Worm (Caenorhabditis elegans) whole organism, L1 larva: Measurements from ENCODE around the gene T15H9.5.

Source experiments
- C04F5.9 ChIP-seq: sonication (generic microtip); optimal IDR thresholded peaks from 2 replicates; lab custom pipeline; 2016; ENCODE audit warnings: missing genetic modification characterization, missing compliant biosample characterization
- C16A3.4 ChIP-seq: fragments of 150-350 bp; optimal IDR thresholded peaks from 2 replicates; lab custom pipeline; 2014; ENCODE audit warnings: missing biosample characterization, missing genetic modification characterization
- F16B12.6 ChIP-seq: fragments of 150-350 bp; optimal IDR thresholded peaks from 2 replicates; lab custom pipeline; 2014; ENCODE audit warnings: missing biosample characterization, missing genetic modification characterization
- aha-1 ChIP-seq: fragments of 150-350 bp; optimal IDR thresholded peaks from 2 replicates; lab custom pipeline; 2014; ENCODE audit warnings: missing biosample characterization, missing genetic modification characterization
- aly-2 ChIP-seq: fragments of 150-350 bp; optimal IDR thresholded peaks from 2 replicates; lab custom pipeline; 2014; ENCODE audit warnings: missing biosample characterization, missing genetic modification characterization
- blmp-1 ChIP-seq: fragments of 150-350 bp; optimal IDR thresholded peaks from 2 replicates; lab custom pipeline; 2014; ENCODE audit warnings: missing biosample characterization, missing genetic modification characterization
- ceh-8 ChIP-seq: fragments of 200-800 bp; sonication (Bioruptor generic); optimal IDR thresholded peaks from 2 replicates; lab custom pipeline; 2018; ENCODE audit warnings: mild to moderate bottlenecking, missing genetic modification characterization, moderate library complexity, missing compliant biosample characterization
- ceh-90 ChIP-seq: sonication (generic microtip); optimal IDR thresholded peaks from 2 replicates; lab custom pipeline; 2016; ENCODE audit warnings: missing genetic modification characterization, missing compliant biosample characterization
- dsc-1 ChIP-seq: sonication (generic microtip); optimal IDR thresholded peaks from 2 replicates; lab custom pipeline; 2016; ENCODE audit warnings: mild to moderate bottlenecking, missing genetic modification characterization, missing compliant biosample characterization
- efl-1 ChIP-seq, 4 experiments: fragments of 150-350 bp; optimal IDR thresholded peaks in 3 of 4; peaks in 1 of 4; 1 replicate in 1 of 4; 2 replicates in 3 of 4; lab custom pipeline; 2014; ENCODE audit warnings: missing biosample characterization in 2 of 4, missing genetic modification characterization in 2 of 4, missing genetic modification reagents in 2 of 4
- efl-3 ChIP-seq: fragments of 200-800 bp; sonication (Bioruptor generic); optimal IDR thresholded peaks from 2 replicates; lab custom pipeline; 2018; ENCODE audit warnings: mild to moderate bottlenecking, missing genetic modification characterization, missing compliant biosample characterization
- egl-27 ChIP-seq, 2 experiments: fragments of 150-350 bp in 1 of 2; sonication (generic microtip); optimal IDR thresholded peaks; 3 replicates each; lab custom pipeline; 2017 to 2018; ENCODE audit warnings: missing biosample characterization in 2 of 2, missing genetic modification characterization in 2 of 2, missing genetic modification reagents in 2 of 2
- elt-3 ChIP-seq, 6 experiments: fragments of 150-350 bp in 1 of 6; sonication (generic microtip); optimal IDR thresholded peaks; 2 replicates each; lab custom pipeline; 2017 to 2018; ENCODE audit warnings: missing biosample characterization in 6 of 6, missing genetic modification characterization in 6 of 6, inconsistent platforms in 1 of 6
- fkh-10 ChIP-seq: sonication (generic microtip); optimal IDR thresholded peaks from 2 replicates; lab custom pipeline; 2017; ENCODE audit warnings: missing biosample characterization, missing genetic modification reagents, missing genetic modification characterization
- hlh-17 ChIP-seq: fragments of 200-800 bp; sonication (Bioruptor generic); optimal IDR thresholded peaks from 2 replicates; lab custom pipeline; 2018; ENCODE audit warnings: missing genetic modification characterization, mild to moderate bottlenecking, missing compliant biosample characterization, moderate library complexity, borderline replicate concordance
- irx-1 ChIP-seq: sonication (generic microtip); optimal IDR thresholded peaks from 2 replicates; lab custom pipeline; 2016; ENCODE audit warnings: missing genetic modification characterization, missing compliant biosample characterization
- jun-1 ChIP-seq: fragments of 150-350 bp; optimal IDR thresholded peaks from 2 replicates; lab custom pipeline; 2014; ENCODE audit warnings: missing biosample characterization, missing genetic modification reagents, missing genetic modification characterization
- lin-13 ChIP-seq: fragments of 150-350 bp; optimal IDR thresholded peaks from 2 replicates; lab custom pipeline; 2014; ENCODE audit warnings: missing biosample characterization, missing genetic modification reagents, missing genetic modification characterization
- lin-14 ChIP-seq: fragments of 200-800 bp; sonication (Bioruptor generic); optimal IDR thresholded peaks from 2 replicates; lab custom pipeline; 2018; ENCODE audit warnings: mild to moderate bottlenecking, missing genetic modification characterization, moderate library complexity, missing compliant biosample characterization
- lin-15B ChIP-seq: fragments of 150-350 bp; sonication (generic microtip); optimal IDR thresholded peaks from 3 replicates; lab custom pipeline; 2014; ENCODE audit warnings: missing biosample characterization, missing genetic modification characterization
- lin-35 ChIP-seq, 2 experiments: fragments of 150-350 bp; optimal IDR thresholded peaks; 2 replicates each; lab custom pipeline; 2014; ENCODE audit warnings: missing biosample characterization in 2 of 2, missing genetic modification characterization in 2 of 2, missing genetic modification reagents in 2 of 2
- lin-39 ChIP-seq: fragments of 150-350 bp; optimal IDR thresholded peaks from 2 replicates; lab custom pipeline; 2014; ENCODE audit warnings: missing biosample characterization, missing genetic modification reagents, missing genetic modification characterization
- lsy-2 ChIP-seq, 2 experiments: fragments of 150-350 bp; optimal IDR thresholded peaks; 2 replicates each; lab custom pipeline; 2014; ENCODE audit warnings: missing biosample characterization in 2 of 2, missing genetic modification characterization in 2 of 2
- mdl-1 ChIP-seq, 2 experiments: fragments of 150-350 bp; optimal IDR thresholded peaks; 2 replicates each; lab custom pipeline; 2014 to 2017; ENCODE audit warnings: missing biosample characterization in 2 of 2, missing genetic modification characterization in 2 of 2, inconsistent platforms in 1 of 2
- mep-1 ChIP-seq: fragments of 150-350 bp; optimal IDR thresholded peaks from 2 replicates; lab custom pipeline; 2014; ENCODE audit warnings: missing biosample characterization, missing genetic modification characterization
- nhr-11 ChIP-seq: fragments of 150-350 bp; optimal IDR thresholded peaks from 2 replicates; lab custom pipeline; 2014; ENCODE audit warnings: missing biosample characterization, missing genetic modification characterization
- nhr-19 ChIP-seq: fragments of 200-800 bp; sonication (Bioruptor generic); conservative IDR thresholded peaks from 2 replicates; pipeline ENCODE4 v1.3.6; 2022; ENCODE audit warnings: missing genetic modification characterization, missing compliant biosample characterization
- nhr-20 ChIP-seq: sonication (generic microtip); optimal IDR thresholded peaks from 2 replicates; lab custom pipeline; 2016; ENCODE audit warnings: mild to moderate bottlenecking, missing genetic modification characterization, missing compliant biosample characterization
- nhr-47 ChIP-seq: sonication (generic microtip); optimal IDR thresholded peaks from 2 replicates; lab custom pipeline; 2016; ENCODE audit warnings: mild to moderate bottlenecking, missing genetic modification characterization, moderate library complexity, missing compliant biosample characterization
- nhr-71 ChIP-seq: sonication (generic microtip); optimal IDR thresholded peaks from 2 replicates; lab custom pipeline; 2016; ENCODE audit warnings: mild to moderate bottlenecking, missing genetic modification characterization, moderate library complexity, missing compliant biosample characterization
- nhr-77 ChIP-seq: fragments of 150-350 bp; optimal IDR thresholded peaks from 2 replicates; lab custom pipeline; 2014; ENCODE audit warnings: missing biosample characterization, missing genetic modification characterization
- nhr-84 ChIP-seq: sonication (generic microtip); optimal IDR thresholded peaks from 2 replicates; lab custom pipeline; 2017; ENCODE audit warnings: missing biosample characterization, missing genetic modification characterization
- pag-3 ChIP-seq: sonication (generic microtip); optimal IDR thresholded peaks from 2 replicates; lab custom pipeline; 2017; ENCODE audit warnings: missing genetic modification characterization, mild to moderate bottlenecking, missing compliant biosample characterization, antibody characterized with exemption, borderline replicate concordance; ENCODE audit not compliant: insufficient read depth
- rnt-1 ChIP-seq: sonication (generic microtip); optimal IDR thresholded peaks from 2 replicates; lab custom pipeline; 2016; ENCODE audit warnings: mild to moderate bottlenecking, missing genetic modification characterization, moderate library complexity, missing compliant biosample characterization
- skn-1 ChIP-seq: fragments of 150-350 bp; optimal IDR thresholded peaks from 2 replicates; lab custom pipeline; 2014; ENCODE audit warnings: missing biosample characterization, missing genetic modification characterization
- snu-23 ChIP-seq: sonication (generic microtip); optimal IDR thresholded peaks from 2 replicates; lab custom pipeline; 2016; ENCODE audit warnings: missing genetic modification characterization, missing compliant biosample characterization
- sup-37 ChIP-seq: fragments of 200-800 bp; sonication (Bioruptor generic); optimal IDR thresholded peaks from 2 replicates; lab custom pipeline; 2018; ENCODE audit warnings: mild to moderate bottlenecking, missing genetic modification characterization, missing compliant biosample characterization
- swsn-7 ChIP-seq: sonication (generic microtip); optimal IDR thresholded peaks from 2 replicates; lab custom pipeline; 2016; ENCODE audit warnings: missing genetic modification characterization, missing compliant biosample characterization
- tbx-2 ChIP-seq: sonication (generic microtip); optimal IDR thresholded peaks from 2 replicates; lab custom pipeline; 2016; ENCODE audit warnings: missing genetic modification characterization, missing compliant biosample characterization
- zip-4 ChIP-seq: fragments of 200-800 bp; sonication (Bioruptor generic); optimal IDR thresholded peaks from 2 replicates; lab custom pipeline; 2018; ENCODE audit warnings: mild to moderate bottlenecking, missing genetic modification characterization, moderate library complexity, missing compliant biosample characterization
- ztf-11 ChIP-seq, 2 experiments: sonication (generic microtip); optimal IDR thresholded peaks; 2 replicates each; lab custom pipeline; 2016 to 2017; ENCODE audit warnings: missing genetic modification characterization in 2 of 2, missing biosample characterization in 1 of 2, missing compliant biosample characterization in 1 of 2

Gene T15H9.5

DNA sequence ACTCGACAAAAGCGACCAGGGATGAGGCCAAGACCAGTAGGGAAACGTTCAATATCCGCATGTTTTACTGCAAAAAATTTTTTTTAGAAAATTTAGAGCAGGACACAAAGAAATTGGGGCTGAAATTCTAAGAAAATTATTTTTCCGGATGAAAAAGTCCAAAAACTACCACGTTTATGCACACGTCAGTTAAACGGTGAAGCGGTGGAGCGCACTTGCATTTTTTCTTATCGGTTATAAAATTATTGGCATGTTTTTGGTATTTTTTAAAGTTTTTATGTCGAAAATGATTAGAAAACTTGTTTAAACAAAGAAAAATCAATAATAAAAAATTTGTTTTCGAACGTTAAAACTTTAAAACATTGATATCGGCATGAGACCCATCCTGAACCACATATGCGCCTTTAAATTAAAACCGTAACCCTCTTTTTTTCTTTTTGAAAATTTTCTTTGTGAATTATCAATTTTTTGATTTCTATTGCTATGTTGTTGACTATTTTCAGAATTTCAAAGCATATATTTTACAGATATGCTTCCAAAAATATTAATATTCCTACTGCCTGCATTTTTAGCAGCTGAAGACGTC lies 13.0 kb upstream of the T15H9.5 start, which contains the start of the genes dnj-20 and ZK1307.8 (continued):
- TF ChIP-seq C04F5.9 (tag; lab: Kevin White, UChicago) (no peak), efl-1 (optimal IDR thresholded peaks at IDR 0.05; lab: Kevin White, UChicago) (peak in 1 of 2 experiments; percentile 26), efl-1 (GFP tag; optimal IDR thresholded peaks at IDR 0.05 in 1 of 2; lab: Kevin White, UChicago) (peak; percentile 9 to 12), ceh-8 (GFP tag; lab: Kevin White, UChicago) (no peak), elt-3 (tag; optimal IDR thresholded peaks at IDR 0.05; lab: Kevin White, UChicago) (peak in 1 of 6 experiments; percentile 33), lin-15B (tag; lab: Kevin White, UChicago) (no peak), efl-3 (GFP tag; lab: Kevin White, UChicago) (no peak), aha-1 (tag; lab: Kevin White, UChicago) (no peak), mep-1 (tag; lab: Kevin White, UChicago) (peak; percentile 22), lsy-2 (tag; optimal IDR thresholded peaks at IDR 0.05; lab: Kevin White, UChicago) (peak; percentile 14 to 46), rnt-1 (tag; lab: Kevin White, UChicago) (no peak), lin-14 (GFP tag; lab: Kevin White, UChicago) (peak; percentile 19), lin-35 (GFP tag; optimal IDR thresholded peaks at IDR 0.05; lab: Kevin White, UChicago) (peak in 1 of 2 experiments; percentile 25), sup-37 (GFP tag; lab: Kevin White, UChicago) (no peak), fkh-10 (GFP tag; lab: Kevin White, UChicago) (no peak), aly-2 (no peak), nhr-71 (tag; lab: Kevin White, UChicago) (peak; percentile 6), nhr-20 (tag; lab: Kevin White, UChicago) (peak; percentile 3), jun-1 (tag; lab: Kevin White, UChicago) (no peak), C16A3.4 (tag; lab: Kevin White, UChicago) (peak; percentile 27), ceh-90 (tag; lab: Kevin White, UChicago) (no peak)

DNA sequence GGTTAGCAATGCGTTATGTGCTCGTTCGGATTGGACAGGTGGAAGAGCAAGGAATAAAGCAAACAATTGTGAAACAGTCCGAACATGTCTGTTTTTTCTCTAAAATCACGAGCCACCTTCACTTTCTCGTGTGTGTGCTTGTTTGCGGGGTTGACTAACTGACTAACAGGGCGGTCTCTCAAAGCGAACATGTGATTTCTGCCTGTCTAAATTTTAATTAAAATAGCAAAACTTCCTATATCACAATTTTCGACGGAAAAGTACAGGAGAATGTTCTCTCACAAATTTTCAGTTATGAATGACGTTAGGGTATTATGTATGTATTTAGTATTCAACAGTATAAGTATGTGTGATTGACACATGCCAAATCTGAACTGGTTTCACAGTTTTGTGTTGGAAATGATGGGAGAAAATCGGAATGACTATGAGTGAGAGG lies 10.7 kb upstream of the T15H9.5 start:
- peak; percentile 9 for TF ChIP-seq nhr-20 (tag; lab: Kevin White, UChicago)
- peak; percentile 39 for TF ChIP-seq lin-14 (GFP tag; lab: Kevin White, UChicago)
- TF ChIP-seq lin-35 (GFP tag; optimal IDR thresholded peaks at IDR 0.05; lab: Kevin White, UChicago), result peak in 1 of 2 experiments; percentile 40
- no peak for TF ChIP-seq ztf-11 (tag; optimal IDR thresholded peaks at IDR 0.05; lab: Kevin White, UChicago)
- no peak for TF ChIP-seq F16B12.6 (tag; lab: Kevin White, UChicago)
- no peak for TF ChIP-seq efl-1 (optimal IDR thresholded peaks at IDR 0.05; lab: Kevin White, UChicago)
- peak in 1 of 2 experiments; percentile 94 for TF ChIP-seq efl-1 (GFP tag; optimal IDR thresholded peaks at IDR 0.05 in 1 of 2; lab: Kevin White, UChicago)
- TF ChIP-seq nhr-71 (tag; lab: Kevin White, UChicago), result peak; percentile 44
- peak in 1 of 2 experiments; percentile 74 for TF ChIP-seq mdl-1 (tag; optimal IDR thresholded peaks at IDR 0.05; lab: Kevin White, UChicago)
- TF ChIP-seq blmp-1 (tag; lab: Kevin White, UChicago), result peak; percentile 23
- TF ChIP-seq, all 84 proteins: peak for 7

DNA sequence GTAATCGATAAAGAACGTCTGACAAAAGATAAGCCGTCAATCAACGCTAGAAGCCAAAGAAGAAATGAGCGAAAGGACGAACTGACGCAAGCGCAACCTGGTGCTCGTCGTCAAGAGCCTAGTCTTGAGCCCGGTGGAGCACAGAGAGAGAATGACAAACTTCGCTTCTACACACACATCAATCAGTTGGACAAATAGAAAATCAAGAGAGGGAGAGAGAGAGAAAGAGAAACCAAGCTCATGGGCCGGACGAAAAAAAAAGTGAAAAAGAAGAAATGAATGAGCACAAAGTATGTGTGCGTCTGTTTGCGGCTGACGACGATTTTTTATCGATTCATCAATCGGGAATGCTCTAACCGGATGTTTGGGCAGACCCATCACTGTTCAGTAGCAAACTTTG lies 9.9 kb upstream of the T15H9.5 start:
- TF ChIP-seq C16A3.4 (tag; lab: Kevin White, UChicago) (peak; percentile 2), skn-1 (no peak), lin-39 (tag; lab: Kevin White, UChicago) (peak; percentile 22), dsc-1 (tag; lab: Kevin White, UChicago) (peak; percentile 27), nhr-19 (GFP tag; lab: Robert Waterston, UW) (peak; percentile 15), lin-13 (no peak), jun-1 (tag; lab: Kevin White, UChicago) (no peak), ceh-90 (tag; lab: Kevin White, UChicago) (no peak), nhr-77 (tag; lab: Kevin White, UChicago) (peak; percentile 35), efl-1 (optimal IDR thresholded peaks at IDR 0.05; lab: Kevin White, UChicago) (peak; percentile 2 to 12), efl-1 (GFP tag; optimal IDR thresholded peaks at IDR 0.05 in 1 of 2; lab: Kevin White, UChicago) (peak; percentile 17 to 92), hlh-17 (GFP tag; lab: Kevin White, UChicago) (no peak), rnt-1 (tag; lab: Kevin White, UChicago) (peak; percentile 66), nhr-47 (tag; lab: Kevin White, UChicago) (no peak), lin-35 (GFP tag; optimal IDR thresholded peaks at IDR 0.05; lab: Kevin White, UChicago) (peak in 1 of 2 experiments; percentile 0), lin-14 (GFP tag; lab: Kevin White, UChicago) (peak; percentile 48), nhr-71 (tag; lab: Kevin White, UChicago) (peak; percentile 52), fkh-10 (GFP tag; lab: Kevin White, UChicago) (no peak), irx-1 (tag; lab: Kevin White, UChicago) (no peak), blmp-1 (tag; lab: Kevin White, UChicago) (no peak), aly-2 (no peak), C04F5.9 (tag; lab: Kevin White, UChicago) (no peak), snu-23 (GFP tag; lab: Kevin White, UChicago) (peak; percentile 14), swsn-7 (tag; lab: Kevin White, UChicago) (peak; percentile 10), zip-4 (GFP tag; lab: Kevin White, UChicago) (no peak), egl-27 (tag; optimal IDR thresholded peaks at IDR 0.05; lab: Kevin White, UChicago) (no peak), nhr-11 (no peak), tbx-2 (tag; lab: Kevin White, UChicago) (no peak), nhr-84 (tag; lab: Kevin White, UChicago) (no peak), lsy-2 (tag; optimal IDR thresholded peaks at IDR 0.05; lab: Kevin White, UChicago) (peak; percentile 19 to 55), pag-3 (tag; lab: Kevin White, UChicago) (peak; percentile 48)
